Fruit fly (Drosophila melanogaster) whole organism, wandering third instar larva: ENCODE results near the gene GAA1.

ENCODE experiments used
- CG32264 ChIP-seq: fragments of 200-800 bp; sonication (Bioruptor generic); optimal IDR thresholded peaks from 2 replicates; lab custom pipeline; 2016; ENCODE audit warnings: missing biosample characterization, missing genetic modification characterization
- CG9705 ChIP-seq: fragments of 200-800 bp; sonication (Bioruptor generic); optimal IDR thresholded peaks from 2 replicates; lab custom pipeline; 2018; ENCODE audit warnings: missing biosample characterization, mild to moderate bottlenecking, missing genetic modification characterization
- CrebA ChIP-seq: fragments of 200-800 bp; sonication (Bioruptor generic); optimal IDR thresholded peaks from 2 replicates; lab custom pipeline; 2016; ENCODE audit warnings: missing biosample characterization, mild to moderate bottlenecking, missing genetic modification characterization, borderline replicate concordance
- Dfd ChIP-seq: fragments of >200 bp; optimal IDR thresholded peaks from 2 replicates; lab custom pipeline; 2017; ENCODE audit warnings: missing biosample characterization, missing genetic modification characterization
- Dif ChIP-seq: fragments of 200-275, 200-300 bp; sonication (Bioruptor generic); optimal IDR thresholded peaks from 2 replicates; lab custom pipeline; 2018; ENCODE audit warnings: missing biosample characterization, missing genetic modification characterization; ENCODE audit not compliant: partially characterized antibody
- GATAd ChIP-seq: sonication (Bioruptor generic); optimal IDR thresholded peaks from 2 replicates; lab custom pipeline; 2016; ENCODE audit warnings: missing biosample characterization, missing genetic modification characterization
- HLH106 ChIP-seq: fragments of 200-800 bp; optimal IDR thresholded peaks from 3 replicates; lab custom pipeline; 2019; ENCODE audit warnings: missing biosample characterization, mild to moderate bottlenecking, missing genetic modification characterization, moderate library complexity
- Hnf4 ChIP-seq: fragments of 200-800 bp; sonication (Bioruptor generic); optimal IDR thresholded peaks from 2 replicates; lab custom pipeline; 2016; ENCODE audit warnings: missing biosample characterization, mild to moderate bottlenecking, missing genetic modification characterization
- Hr83 ChIP-seq: fragments of 200-300 bp; sonication (Bioruptor generic); optimal IDR thresholded peaks from 2 replicates; lab custom pipeline; 2016; ENCODE audit warnings: missing biosample characterization, mild to moderate bottlenecking, missing genetic modification characterization, moderate library complexity; ENCODE audit not compliant: poor library complexity, severe bottlenecking
- Jra ChIP-seq: sonication (Bioruptor generic); optimal IDR thresholded peaks from 2 replicates; lab custom pipeline; 2016; ENCODE audit warnings: missing biosample characterization, missing genetic modification characterization
- Mio ChIP-seq: sonication (Bioruptor generic); optimal IDR thresholded peaks from 2 replicates; lab custom pipeline; 2016; ENCODE audit warnings: missing biosample characterization, missing genetic modification characterization
- Myc ChIP-seq: fragments of >200 bp; optimal IDR thresholded peaks from 2 replicates; lab custom pipeline; 2017
- N ChIP-seq: fragments of >200 bp; optimal IDR thresholded peaks from 2 replicates; lab custom pipeline; 2018; ENCODE audit warnings: missing biosample characterization, missing external identifiers, missing genetic modification characterization
- Rel ChIP-seq, 2 experiments: fragments of 200-800 bp; sonication (Bioruptor generic) in 1 of 2; optimal IDR thresholded peaks; 2 replicates in 1 of 2; 3 replicates in 1 of 2; lab custom pipeline; 2016 to 2019; ENCODE audit warnings: mild to moderate bottlenecking in 2 of 2, missing biosample characterization in 2 of 2, missing genetic modification characterization in 2 of 2, moderate library complexity in 1 of 2
- br ChIP-seq: fragments of 200-800 bp; sonication (Bioruptor generic); optimal IDR thresholded peaks from 2 replicates; lab custom pipeline; 2016; ENCODE audit warnings: missing biosample characterization, missing genetic modification characterization
- brk ChIP-seq: fragments of 200-800 bp; sonication (Bioruptor generic); optimal IDR thresholded peaks from 2 replicates; lab custom pipeline; 2016; ENCODE audit warnings: missing biosample characterization, mild to moderate bottlenecking, missing genetic modification characterization
- dl ChIP-seq, 2 experiments: fragments of 175-275, 200-275 bp in 1 of 2; fragments of 200-275 bp in 1 of 2; sonication (Bioruptor generic); optimal IDR thresholded peaks; lab custom pipeline; 2018; ENCODE audit warnings: mild to moderate bottlenecking in 2 of 2, missing biosample characterization in 2 of 2, missing genetic modification characterization in 2 of 2, moderate library complexity in 2 of 2; ENCODE audit not compliant: partially characterized antibody in 2 of 2, insufficient read depth in 1 of 2
- dmrt93B ChIP-seq: fragments of 200-800 bp; sonication (Bioruptor generic); optimal IDR thresholded peaks from 2 replicates; lab custom pipeline; 2018; ENCODE audit warnings: missing biosample characterization, mild to moderate bottlenecking, missing genetic modification characterization
- ey ChIP-seq: fragments of 200-800 bp; sonication (Bioruptor generic); optimal IDR thresholded peaks from 2 replicates; lab custom pipeline; 2016; ENCODE audit warnings: missing biosample characterization, missing genetic modification characterization
- foxo ChIP-seq, 2 experiments: fragments of 200-800 bp; sonication (Bioruptor generic); optimal IDR thresholded peaks; 2 replicates in 1 of 2; 3 replicates in 1 of 2; lab custom pipeline; 2016 to 2017; ENCODE audit warnings: missing biosample characterization in 2 of 2, missing genetic modification characterization in 2 of 2
- fru ChIP-seq: fragments of 200-800 bp; sonication (Bioruptor generic); optimal IDR thresholded peaks from 3 replicates; lab custom pipeline; 2016; ENCODE audit warnings: missing biosample characterization, mild to moderate bottlenecking, missing genetic modification characterization
- h ChIP-seq: fragments of 200-800 bp; sonication (Bioruptor generic); optimal IDR thresholded peaks from 3 replicates; lab custom pipeline; 2016; ENCODE audit warnings: missing biosample characterization, mild to moderate bottlenecking, missing genetic modification characterization
- jim ChIP-seq: fragments of 175-275, 200-325 bp; sonication (Bioruptor generic); optimal IDR thresholded peaks from 2 replicates; lab custom pipeline; 2016; ENCODE audit warnings: missing biosample characterization, mild to moderate bottlenecking, missing genetic modification characterization
- sage ChIP-seq: fragments of 200-800 bp; sonication (Bioruptor generic); optimal IDR thresholded peaks from 2 replicates; lab custom pipeline; 2016; ENCODE audit warnings: missing biosample characterization, mild to moderate bottlenecking, missing genetic modification characterization
- usp ChIP-seq: fragments of >200 bp; optimal IDR thresholded peaks from 2 replicates; lab custom pipeline; 2017; ENCODE audit warnings: missing biosample characterization, missing genetic modification characterization
- woc ChIP-seq: sonication (Bioruptor generic); optimal IDR thresholded peaks from 2 replicates; lab custom pipeline; 2016; ENCODE audit warnings: missing biosample characterization, mild to moderate bottlenecking, missing genetic modification characterization

GAA1 gene

dm6 chrX:5852677-5853076, 20.5 kb downstream of the GAA1 start:
- TF ChIP-seq fru (no peak), woc (no peak), h (no peak), Dif (GFP tag; lab: Kevin White, UChicago) (no peak)

dm6 chrX:5847544-5847943, 25.6 kb downstream of the GAA1 start:
- TF ChIP-seq CrebA (GFP tag; lab: Kevin White, UChicago) (no peak), CG9705 (GFP tag; lab: Kevin White, UChicago) (no peak)

dm6 chrX:5844980-5845379, 28.2 kb downstream of the GAA1 start, which contains the start of gene CG12729:
TSS of gene CG12729 (plus strand) at chrX:5845280.
- TF ChIP-seq Mio (no peak), br (GFP tag; lab: Kevin White, UChicago) (no peak), Rel (GFP tag; optimal IDR thresholded peaks at IDR 0.05; lab: Kevin White, UChicago) (no peak), Rel (tag; optimal IDR thresholded peaks at IDR 0.05; lab: Kevin White, UChicago) (no peak), woc (no peak), CG9705 (GFP tag; lab: Kevin White, UChicago) (no peak), h (no peak), N (GFP tag; lab: Kevin White, UChicago) (no peak), ey (no peak), CG32264 (GFP tag; lab: Kevin White, UChicago) (no peak), foxo (GFP tag; optimal IDR thresholded peaks at IDR 0.05; lab: Kevin White, UChicago) (no peak), CrebA (GFP tag; lab: Kevin White, UChicago) (no peak), Hnf4 (GFP tag; lab: Kevin White, UChicago) (no peak), Jra (no peak), usp (no peak), Dfd (GFP tag; lab: Kevin White, UChicago) (no peak), jim (GFP tag; lab: Kevin White, UChicago) (no peak), dmrt93B (GFP tag; lab: Kevin White, UChicago) (no peak), sage (GFP tag; lab: Kevin White, UChicago) (no peak)

dm6 chrX:5839737-5840136, 33.4 kb downstream of the GAA1 start:
- TF ChIP-seq brk (GFP tag; lab: Kevin White, UChicago) = no peak
- no peak for TF ChIP-seq HLH106 (tag; lab: Kevin White, UChicago)
- no peak for TF ChIP-seq h
- no peak for TF ChIP-seq dmrt93B (GFP tag; lab: Kevin White, UChicago)
- no peak for TF ChIP-seq fru
- no peak for TF ChIP-seq Myc
- TF ChIP-seq GATAd = no peak
- TF ChIP-seq ey = no peak
- TF ChIP-seq Jra = no peak
- TF ChIP-seq Hr83 (GFP tag; lab: Kevin White, UChicago) = no peak
- TF ChIP-seq dl (GFP tag; optimal IDR thresholded peaks at IDR 0.05; lab: Kevin White, UChicago; ENCODE audit: insufficient read depth in 1 of 2, partially characterized antibody in 2 of 2) = no peak
